Fruit fly (Drosophila melanogaster): ENCODE results near the gene CG13639.

DNA sequence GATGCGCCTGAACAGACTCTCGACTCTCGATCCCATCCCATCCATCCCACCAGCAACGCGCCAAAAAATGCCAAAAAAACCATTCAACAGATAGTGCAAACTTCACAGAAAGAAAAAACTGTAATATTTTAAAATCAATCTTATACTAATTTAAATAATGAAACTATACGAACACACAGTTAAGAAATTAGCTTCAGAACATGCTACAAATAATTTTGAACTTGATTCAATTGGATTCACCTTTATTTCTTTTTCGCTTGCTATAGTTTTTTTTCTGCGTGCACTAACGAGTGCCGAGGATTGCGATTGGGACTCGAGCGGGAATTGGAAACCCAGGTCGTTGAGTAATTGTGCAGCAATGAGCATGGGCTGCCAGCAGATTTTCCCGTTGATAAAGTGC lies 47.9 kb upstream of the CG13639 start:
- TF ChIP-seq OdsH (GFP tag; optimal IDR thresholded peaks at IDR 0.05): no peak
- no peak for TF ChIP-seq Dif (GFP tag; optimal IDR thresholded peaks at IDR 0.05; ENCODE audit: partially characterized antibody)
- TF ChIP-seq fru (GFP tag; optimal IDR thresholded peaks at IDR 0.05): no peak
- TF ChIP-seq Hr78 (GFP tag; optimal IDR thresholded peaks at IDR 0.05): no peak
- no peak for TF ChIP-seq lola (GFP tag; optimal IDR thresholded peaks at IDR 0.05)

Measured in whole organism, wandering third instar larva.